Worm (Caenorhabditis elegans): ENCODE results near the gene sdz-38.

ce11 chrII:10017528-10017927 is 35.9 kb upstream of the sdz-38 start:
- no peak for TF ChIP-seq sdz-38 (tag; optimal IDR thresholded peaks at IDR 0.05)
- TF ChIP-seq cebp-2 (GFP tag; IDR thresholded peaks at IDR 0.05) = no peak
- TF ChIP-seq F10E7.11 (tag; optimal IDR thresholded peaks at IDR 0.05) = no peak
- TF ChIP-seq egl-18 (GFP tag; IDR thresholded peaks at IDR 0.05) = no peak
- no peak for TF ChIP-seq xnd-1 (tag; optimal IDR thresholded peaks at IDR 0.05)
- no peak for TF ChIP-seq pha-4 (tag; optimal IDR thresholded peaks at IDR 0.05)
- no peak for TF ChIP-seq ceh-27 (GFP tag; optimal IDR thresholded peaks at IDR 0.05)
- TF ChIP-seq pbrm-1 (GFP tag; IDR thresholded peaks at IDR 0.05) = no peak
- TF ChIP-seq unc-62 (GFP tag; optimal IDR thresholded peaks at IDR 0.05) = no peak
- TF ChIP-seq somi-1 (GFP tag; optimal IDR thresholded peaks at IDR 0.05) = no peak
- no peak for TF ChIP-seq nfya-2 (GFP tag; IDR thresholded peaks at IDR 0.05)
- no peak for TF ChIP-seq ama-1 (optimal IDR thresholded peaks at IDR 0.05)
- TF ChIP-seq ama-1 (GFP tag; optimal IDR thresholded peaks at IDR 0.05) = no peak
- no peak for TF ChIP-seq Y79H2A.3 (GFP tag; conservative IDR thresholded peaks at IDR 0.05)
- no peak for TF ChIP-seq snpc-4 (GFP tag; optimal IDR thresholded peaks at IDR 0.05)
- no peak for TF ChIP-seq snpc-4 (tag; optimal IDR thresholded peaks at IDR 0.05)
